Worm (Caenorhabditis elegans) whole organism, dauer: ENCODE results near the gene T02H6.3.

Experiments
- unc-62 ChIP-seq: sonication (generic microtip); optimal IDR thresholded peaks from 2 replicates; lab custom pipeline; 2017; ENCODE audit warnings: missing biosample characterization, missing genetic modification reagents, missing genetic modification characterization

Gene T02H6.3

ce11 chrII:691550-691949, at the start of gene T02H6.3:
T02H6.3 (plus strand) TSS chrII:691850.
- no peak for TF ChIP-seq unc-62

ce11 chrII:643733-644132, 47.9 kb upstream of the T02H6.3 start:
- TF ChIP-seq unc-62 = no peak

- TF ChIP-seq unc-62 = no peak
Measured at ce11 chrII:650321-651005, 41.2 kb upstream of the T02H6.3 start, which contains the start of the genes K07E8.7 and frpr-14. K07E8.7 (minus strand) TSS chrII:650367. frpr-14 (plus strand) TSS chrII:650955.

ce11 chrII:651324-651723, 40.3 kb upstream of the T02H6.3 start:
- TF ChIP-seq unc-62 = no peak

ce11 chrII:658369-658768, 33.3 kb upstream of the T02H6.3 start, which contains the start of gene sdz-24:
sdz-24 (plus strand) TSS chrII:658669.
- TF ChIP-seq unc-62 = no peak

- no peak for TF ChIP-seq unc-62
Measured at ce11 chrII:661696-662095, 30.0 kb upstream of the T02H6.3 start, which contains the start of gene sri-45. sri-45 (minus strand) TSS chrII:661796.

ce11 chrII:667864-668263, 23.8 kb upstream of the T02H6.3 start:
- no peak for TF ChIP-seq unc-62

ce11 chrII:671025-671424, 20.6 kb upstream of the T02H6.3 start, which contains the start of gene sri-46:
sri-46 (minus strand) TSS chrII:671125.
- no peak for TF ChIP-seq unc-62

ce11 chrII:674116-674515, 17.5 kb upstream of the T02H6.3 start, which contains the start of gene Y39F10C.3:
Y39F10C.3 (plus strand) TSS chrII:674416.
- TF ChIP-seq unc-62 = no peak

ce11 chrII:675303-675702, 16.3 kb upstream of the T02H6.3 start, which contains the start of gene Y39F10C.1:
Y39F10C.1 (plus strand) TSS chrII:675603.
- TF ChIP-seq unc-62 = no peak

- no peak for TF ChIP-seq unc-62
Measured at ce11 chrII:675822-676221, 15.8 kb upstream of the T02H6.3 start.

ce11 chrII:678581-678980, 13.1 kb upstream of the T02H6.3 start, which contains the start of gene T02H6.9:
T02H6.9 (plus strand) TSS chrII:678881.
- TF ChIP-seq unc-62 = no peak

- TF ChIP-seq unc-62 = no peak
Measured at ce11 chrII:680612-681011, 11.0 kb upstream of the T02H6.3 start, which contains the start of the genes T02H6.10 and T02H6.8. T02H6.10 (minus strand) TSS chrII:680712. T02H6.8 (plus strand) TSS chrII:680832.

ce11 chrII:682326-682725, 9.3 kb upstream of the T02H6.3 start, which contains the start of gene T02H6.7:
T02H6.7 (plus strand) TSS chrII:682626.
- no peak for TF ChIP-seq unc-62

- TF ChIP-seq unc-62 = no peak
Measured at ce11 chrII:683467-683866, 8.2 kb upstream of the T02H6.3 start, which contains the start of gene T02H6.6. T02H6.6 (plus strand) TSS chrII:683767.

ce11 chrII:684811-685210, 6.8 kb upstream of the T02H6.3 start, which contains the start of gene T02H6.5:
T02H6.5 (plus strand) TSS chrII:685111.
- TF ChIP-seq unc-62 = no peak

ce11 chrII:689749-690148, 1.9 kb upstream of the T02H6.3 start, which contains the start of gene T02H6.4:
T02H6.4 (plus strand) TSS chrII:690049.
- TF ChIP-seq unc-62 = no peak

ce11 chrII:701025-701370, 9.3 kb downstream of the T02H6.3 start, which contains the start of gene T02H6.11:
T02H6.11 (minus strand) TSS chrII:701125.
- no peak for TF ChIP-seq unc-62
